Fruit fly (Drosophila melanogaster): ENCODE measurements around the gene dib.

dm6 chr3L:4088694-4089190 is 26.6 kb downstream of the dib start, which contains the start of gene Gad1:
- TF ChIP-seq pan (optimal IDR thresholded peaks at IDR 0.05) (no peak), CG8478 (optimal IDR thresholded peaks at IDR 0.05) (no peak), usp (GFP tag; optimal IDR thresholded peaks at IDR 0.05) (no peak), EcR (GFP tag; optimal IDR thresholded peaks at IDR 0.05) (no peak), Dll (optimal IDR thresholded peaks at IDR 0.05) (no peak), psq (optimal IDR thresholded peaks at IDR 0.05) (no peak)

All from whole organism.